Worm (Caenorhabditis elegans): ENCODE measurements around the gene F55E10.1.
A peak's percentile ranks its signal among the peaks of the same experiment; 100 is the strongest.

Gene F55E10.1

ce11 chrX:8355350-8355749 lies 13.6 kb downstream of the F55E10.1 start:
- TF ChIP-seq T22C8.4 (GFP tag; IDR thresholded peaks at IDR 0.05) (no peak), tab-1 (GFP tag; IDR thresholded peaks at IDR 0.05) (no peak), ref-1 (GFP tag; conservative IDR thresholded peaks at IDR 0.05) (no peak), cog-1 (tag; optimal IDR thresholded peaks at IDR 0.05) (no peak), klf-2 (GFP tag; conservative IDR thresholded peaks at IDR 0.05) (no peak), med-1 (GFP tag; optimal IDR thresholded peaks at IDR 0.05; ENCODE audit: insufficient read depth) (no peak), ztf-29 (GFP tag; IDR thresholded peaks at IDR 0.05) (no peak), flt-1 (GFP tag; IDR thresholded peaks at IDR 0.05) (no peak), ztf-23 (GFP tag; IDR thresholded peaks at IDR 0.05) (no peak)

ce11 chrX:8356305-8356704 lies 14.5 kb downstream of the F55E10.1 start:
- no peak for TF ChIP-seq ztf-29 (GFP tag; IDR thresholded peaks at IDR 0.05)
- TF ChIP-seq ref-1 (GFP tag; conservative IDR thresholded peaks at IDR 0.05): no peak
- TF ChIP-seq klf-2 (GFP tag; conservative IDR thresholded peaks at IDR 0.05): no peak
- no peak for TF ChIP-seq tab-1 (GFP tag; IDR thresholded peaks at IDR 0.05)
- no peak for TF ChIP-seq cog-1 (tag; optimal IDR thresholded peaks at IDR 0.05)
- no peak for TF ChIP-seq T22C8.4 (GFP tag; IDR thresholded peaks at IDR 0.05)
- TF ChIP-seq med-1 (GFP tag; optimal IDR thresholded peaks at IDR 0.05; ENCODE audit: insufficient read depth): no peak
- TF ChIP-seq flt-1 (GFP tag; IDR thresholded peaks at IDR 0.05): no peak
- no peak for TF ChIP-seq ztf-23 (GFP tag; IDR thresholded peaks at IDR 0.05)

ce11 chrX:8362379-8362778 lies 20.6 kb downstream of the F55E10.1 start:
- TF ChIP-seq med-1 (GFP tag; optimal IDR thresholded peaks at IDR 0.05; ENCODE audit: insufficient read depth) (no peak), tab-1 (GFP tag; IDR thresholded peaks at IDR 0.05) (no peak), ztf-29 (GFP tag; IDR thresholded peaks at IDR 0.05) (no peak), cog-1 (tag; optimal IDR thresholded peaks at IDR 0.05) (no peak), flt-1 (GFP tag; IDR thresholded peaks at IDR 0.05) (no peak), ztf-23 (GFP tag; IDR thresholded peaks at IDR 0.05) (no peak), klf-2 (GFP tag; conservative IDR thresholded peaks at IDR 0.05) (no peak), ref-1 (GFP tag; conservative IDR thresholded peaks at IDR 0.05) (no peak), T22C8.4 (GFP tag; IDR thresholded peaks at IDR 0.05) (no peak)

ce11 chrX:8367553-8367952 lies 25.8 kb downstream of the F55E10.1 start, which contains the start of gene F40B5.2:
Gene F40B5.2 (plus strand): TSS chrX:8367853.
- TF ChIP-seq T22C8.4 (GFP tag; IDR thresholded peaks at IDR 0.05): no peak

ce11 chrX:8368210-8368609 lies 26.4 kb downstream of the F55E10.1 start:
- TF ChIP-seq ztf-29 (GFP tag; IDR thresholded peaks at IDR 0.05) (no peak), ztf-23 (GFP tag; IDR thresholded peaks at IDR 0.05) (no peak), cog-1 (tag; optimal IDR thresholded peaks at IDR 0.05) (peak; percentile 52)

- TF ChIP-seq ref-1 (GFP tag; conservative IDR thresholded peaks at IDR 0.05) (no peak), klf-2 (GFP tag; conservative IDR thresholded peaks at IDR 0.05) (no peak), T22C8.4 (GFP tag; IDR thresholded peaks at IDR 0.05) (no peak), tab-1 (GFP tag; IDR thresholded peaks at IDR 0.05) (no peak), flt-1 (GFP tag; IDR thresholded peaks at IDR 0.05) (no peak), med-1 (GFP tag; optimal IDR thresholded peaks at IDR 0.05; ENCODE audit: insufficient read depth) (no peak), cog-1 (tag; optimal IDR thresholded peaks at IDR 0.05) (no peak), ztf-29 (GFP tag; IDR thresholded peaks at IDR 0.05) (no peak)
These were observed 30.1 kb downstream of the F55E10.1 start, which contains the start of gene nep-15 for ce11 chrX:8371906-8372305. Gene nep-15 (plus strand): TSS chrX:8372206.

- TF ChIP-seq flt-1 (GFP tag; IDR thresholded peaks at IDR 0.05): no peak
These were observed 36.5 kb downstream of the F55E10.1 start, which contains the start of gene tbc-18 for ce11 chrX:8378312-8378711. Gene tbc-18 (plus strand): TSS chrX:8378557.

ce11 chrX:8381651-8382050 lies 39.9 kb downstream of the F55E10.1 start:
- TF ChIP-seq ztf-23 (GFP tag; IDR thresholded peaks at IDR 0.05) (0 out of 2 replicates have a peak, but pooled peaks have one; percentile 50), cog-1 (tag; optimal IDR thresholded peaks at IDR 0.05) (no peak)

ce11 chrX:8384642-8385181 lies 42.9 kb downstream of the F55E10.1 start, which contains the start of gene F41D9.2:
Gene F41D9.2 (minus strand): TSS chrX:8384945.
- TF ChIP-seq klf-2 (GFP tag; conservative IDR thresholded peaks at IDR 0.05): no peak
- TF ChIP-seq med-1 (GFP tag; optimal IDR thresholded peaks at IDR 0.05; ENCODE audit: insufficient read depth): no peak
- TF ChIP-seq T22C8.4 (GFP tag; IDR thresholded peaks at IDR 0.05): no peak
- no peak for TF ChIP-seq tab-1 (GFP tag; IDR thresholded peaks at IDR 0.05)
- no peak for TF ChIP-seq ztf-29 (GFP tag; IDR thresholded peaks at IDR 0.05)
- TF ChIP-seq ztf-23 (GFP tag; IDR thresholded peaks at IDR 0.05): no peak
- TF ChIP-seq ref-1 (GFP tag; conservative IDR thresholded peaks at IDR 0.05): no peak
- TF ChIP-seq flt-1 (GFP tag; IDR thresholded peaks at IDR 0.05): no peak
- no peak for TF ChIP-seq cog-1 (tag; optimal IDR thresholded peaks at IDR 0.05)

ce11 chrX:8386068-8386851 lies 44.5 kb downstream of the F55E10.1 start:
- peak; percentile 92 for TF ChIP-seq flt-1 (GFP tag; IDR thresholded peaks at IDR 0.05)
- TF ChIP-seq ztf-23 (GFP tag; IDR thresholded peaks at IDR 0.05): peak; percentile 89
- peak; percentile 78 for TF ChIP-seq klf-2 (GFP tag; conservative IDR thresholded peaks at IDR 0.05)
- TF ChIP-seq ztf-29 (GFP tag; IDR thresholded peaks at IDR 0.05): peak; percentile 85
- TF ChIP-seq T22C8.4 (GFP tag; IDR thresholded peaks at IDR 0.05): peak; percentile 86
- peak; percentile 89 for TF ChIP-seq tab-1 (GFP tag; IDR thresholded peaks at IDR 0.05)
- TF ChIP-seq med-1 (GFP tag; optimal IDR thresholded peaks at IDR 0.05; ENCODE audit: insufficient read depth): peak; percentile 45
- peak; percentile 79 for TF ChIP-seq ref-1 (GFP tag; conservative IDR thresholded peaks at IDR 0.05)
- TF ChIP-seq cog-1 (tag; optimal IDR thresholded peaks at IDR 0.05): peak; percentile 55
